Fruit fly (Drosophila melanogaster): ENCODE measurements around the gene IPIP.

IPIP gene

dm6 chr2L:6047528-6048160, at the start of gene IPIP:
IPIP (plus strand) TSS chr2L:6048002.
- TF ChIP-seq OdsH (GFP tag; optimal IDR thresholded peaks at IDR 0.05) (peak; percentile 5), dl (GFP tag; optimal IDR thresholded peaks at IDR 0.05; ENCODE audit: insufficient read depth in 1 of 2, partially characterized antibody in 2 of 2) (no peak), fru (GFP tag; optimal IDR thresholded peaks at IDR 0.05) (peak; percentile 65), foxo (GFP tag; optimal IDR thresholded peaks at IDR 0.05) (peak in 1 of 2 experiments; percentile 36), Rel (GFP tag; optimal IDR thresholded peaks at IDR 0.05) (no peak), Rel (tag; optimal IDR thresholded peaks at IDR 0.05) (peak; percentile 47), CG9705 (GFP tag; optimal IDR thresholded peaks at IDR 0.05) (peak; percentile 17), ey (GFP tag; optimal IDR thresholded peaks at IDR 0.05) (peak; percentile 9), Mio (GFP tag; optimal IDR thresholded peaks at IDR 0.05) (no peak), usp (GFP tag; optimal IDR thresholded peaks at IDR 0.05) (no peak), sv (GFP tag; optimal IDR thresholded peaks at IDR 0.05) (no peak), Vsx2 (GFP tag; optimal IDR thresholded peaks at IDR 0.05; ENCODE audit: partially characterized antibody) (no peak), lola (GFP tag; optimal IDR thresholded peaks at IDR 0.05) (no peak), Myc (optimal IDR thresholded peaks at IDR 0.05) (no peak), sage (GFP tag; optimal IDR thresholded peaks at IDR 0.05) (no peak), Dfd (GFP tag; optimal IDR thresholded peaks at IDR 0.05) (no peak), GATAd (GFP tag; optimal IDR thresholded peaks at IDR 0.05) (no peak), Hr78 (GFP tag; optimal IDR thresholded peaks at IDR 0.05) (no peak), dsf (GFP tag; optimal IDR thresholded peaks at IDR 0.05; ENCODE audit: borderline replicate concordance) (no peak), psq (GFP tag; optimal IDR thresholded peaks at IDR 0.05) (no peak), woc (GFP tag; optimal IDR thresholded peaks at IDR 0.05) (no peak), rgr (GFP tag; optimal IDR thresholded peaks at IDR 0.05) (peak; percentile 60), HLH106 (tag; optimal IDR thresholded peaks at IDR 0.05) (peak; percentile 33), Sp1 (GFP tag; optimal IDR thresholded peaks at IDR 0.05) (peak; percentile 30), Dif (GFP tag; optimal IDR thresholded peaks at IDR 0.05; ENCODE audit: partially characterized antibody) (peak; percentile 2), Hnf4 (GFP tag; optimal IDR thresholded peaks at IDR 0.05) (no peak), br (GFP tag; optimal IDR thresholded peaks at IDR 0.05) (peak; percentile 39), Jra (GFP tag; optimal IDR thresholded peaks at IDR 0.05) (no peak), h (GFP tag; optimal IDR thresholded peaks at IDR 0.05) (peak; percentile 69), Abd-B (GFP tag; optimal IDR thresholded peaks at IDR 0.05) (no peak), pan (optimal IDR thresholded peaks at IDR 0.05) (no peak), dmrt93B (GFP tag; optimal IDR thresholded peaks at IDR 0.05) (no peak), CrebA (GFP tag; optimal IDR thresholded peaks at IDR 0.05; ENCODE audit: borderline replicate concordance) (no peak), N (GFP tag; optimal IDR thresholded peaks at IDR 0.05) (no peak), CG32264 (GFP tag; optimal IDR thresholded peaks at IDR 0.05) (no peak), Hr83 (GFP tag; optimal IDR thresholded peaks at IDR 0.05; ENCODE audit: poor library complexity, severe bottlenecking) (peak; percentile 94), jim (GFP tag; optimal IDR thresholded peaks at IDR 0.05) (no peak), brk (GFP tag; optimal IDR thresholded peaks at IDR 0.05) (no peak), tai (GFP tag; optimal IDR thresholded peaks at IDR 0.05) (no peak)

dm6 chr2L:5998383-5998782, 49.4 kb upstream of the IPIP start:
- no peak for TF ChIP-seq jim (GFP tag; optimal IDR thresholded peaks at IDR 0.05)
- TF ChIP-seq Hr83 (GFP tag; optimal IDR thresholded peaks at IDR 0.05; ENCODE audit: poor library complexity, severe bottlenecking): peak; percentile 18

- TF ChIP-seq Jra (GFP tag; optimal IDR thresholded peaks at IDR 0.05) (no peak), dsf (GFP tag; optimal IDR thresholded peaks at IDR 0.05; ENCODE audit: borderline replicate concordance) (no peak), Hr83 (GFP tag; optimal IDR thresholded peaks at IDR 0.05; ENCODE audit: poor library complexity, severe bottlenecking) (peak; percentile 82), Vsx2 (GFP tag; optimal IDR thresholded peaks at IDR 0.05; ENCODE audit: partially characterized antibody) (no peak), ey (GFP tag; optimal IDR thresholded peaks at IDR 0.05) (peak; percentile 17), foxo (GFP tag; optimal IDR thresholded peaks at IDR 0.05) (peak in 1 of 2 experiments; percentile 38), sage (GFP tag; optimal IDR thresholded peaks at IDR 0.05) (no peak), CG9705 (GFP tag; optimal IDR thresholded peaks at IDR 0.05) (no peak), sv (GFP tag; optimal IDR thresholded peaks at IDR 0.05) (no peak), h (GFP tag; optimal IDR thresholded peaks at IDR 0.05) (peak; percentile 36), dmrt93B (GFP tag; optimal IDR thresholded peaks at IDR 0.05) (peak; percentile 1), HLH106 (tag; optimal IDR thresholded peaks at IDR 0.05) (peak; percentile 27), br (GFP tag; optimal IDR thresholded peaks at IDR 0.05) (peak; percentile 56), Sp1 (GFP tag; optimal IDR thresholded peaks at IDR 0.05) (peak; percentile 32), rgr (GFP tag; optimal IDR thresholded peaks at IDR 0.05) (peak; percentile 51), Rel (GFP tag; optimal IDR thresholded peaks at IDR 0.05) (no peak), Rel (tag; optimal IDR thresholded peaks at IDR 0.05) (peak; percentile 87), Hr78 (GFP tag; optimal IDR thresholded peaks at IDR 0.05) (no peak), jim (GFP tag; optimal IDR thresholded peaks at IDR 0.05) (no peak), GATAd (GFP tag; optimal IDR thresholded peaks at IDR 0.05) (no peak), psq (GFP tag; optimal IDR thresholded peaks at IDR 0.05) (peak; percentile 32), fru (GFP tag; optimal IDR thresholded peaks at IDR 0.05) (peak; percentile 23)
These were observed 48.6 kb upstream of the IPIP start, which contains the start of gene Kdm5 for dm6 chr2L:5999247-5999646. Kdm5 (minus strand) TSS chr2L:5999501.
